Fruit fly (Drosophila melanogaster) whole organism, adult: Measurements from ENCODE around the gene CG12069.

Experiments used
- CG11617 ChIP-seq: fragments of 200-800 bp; sonication (Bioruptor generic); optimal IDR thresholded peaks from 2 replicates; lab custom pipeline; 2017; ENCODE audit warnings: mild to moderate bottlenecking, missing biosample characterization, missing genetic modification reagents, missing genetic modification characterization
- CG12768 ChIP-seq: fragments of 200-800 bp; sonication (Bioruptor generic); optimal IDR thresholded peaks from 2 replicates; lab custom pipeline; 2017; ENCODE audit warnings: missing biosample characterization, missing genetic modification characterization, mild to moderate bottlenecking, moderate library complexity, missing genetic modification reagents
- CG33017 ChIP-seq: fragments of 200-800 bp; sonication (Bioruptor generic); optimal IDR thresholded peaks from 2 replicates; lab custom pipeline; 2018; ENCODE audit warnings: missing biosample characterization, mild to moderate bottlenecking, missing genetic modification characterization, moderate library complexity
- CG5204 ChIP-seq: fragments of 200-800 bp; sonication (Bioruptor generic); optimal IDR thresholded peaks from 2 replicates; lab custom pipeline; 2016; ENCODE audit warnings: missing biosample characterization, missing genetic modification characterization
- Clk ChIP-seq: fragments of 200-800 bp; sonication (Bioruptor generic); optimal IDR thresholded peaks from 2 replicates; lab custom pipeline; 2017; ENCODE audit warnings: missing biosample characterization, missing genetic modification characterization
- Crg-1 ChIP-seq: fragments of 200-800 bp; sonication (Bioruptor generic); optimal IDR thresholded peaks from 2 replicates; lab custom pipeline; 2016; ENCODE audit warnings: missing biosample characterization, missing genetic modification characterization
- Mnt ChIP-seq: fragments of 200-800 bp; sonication (Bioruptor generic); optimal IDR thresholded peaks from 2 replicates; lab custom pipeline; 2016; ENCODE audit warnings: missing biosample characterization, mild to moderate bottlenecking, missing genetic modification characterization
- bab1 ChIP-seq: fragments of 200-800 bp; sonication (Bioruptor generic); optimal IDR thresholded peaks from 3 replicates; lab custom pipeline; 2019; ENCODE audit warnings: missing biosample characterization, mild to moderate bottlenecking, missing genetic modification characterization, moderate library complexity
- cic ChIP-seq: fragments of 200-800 bp; sonication (Bioruptor generic); optimal IDR thresholded peaks from 2 replicates; lab custom pipeline; 2017; ENCODE audit warnings: missing biosample characterization, mild to moderate bottlenecking, missing genetic modification characterization, moderate library complexity
- cnc ChIP-seq, 2 experiments: fragments of >200 bp; optimal IDR thresholded peaks; 2 replicates each; lab custom pipeline; 2017
- kay ChIP-seq: fragments of 200-800 bp; sonication (Bioruptor generic); peaks from one replicate; lab custom pipeline; 2016; ENCODE audit warnings: missing biosample characterization, missing genetic modification characterization, borderline replicate concordance
- ovo ChIP-seq: fragments of 200-800 bp; sonication (Bioruptor generic); optimal IDR thresholded peaks from 2 replicates; lab custom pipeline; 2016; ENCODE audit warnings: missing biosample characterization, missing genetic modification characterization
- pad ChIP-seq: fragments of 200-800 bp; sonication (Bioruptor generic); optimal IDR thresholded peaks from 3 replicates; lab custom pipeline; 2017; ENCODE audit warnings: missing biosample characterization, missing genetic modification characterization, mild to moderate bottlenecking, moderate library complexity, missing genetic modification reagents
- toe ChIP-seq: fragments of 200-800 bp; sonication (Bioruptor generic); optimal IDR thresholded peaks from 2 replicates; lab custom pipeline; 2016; ENCODE audit warnings: missing biosample characterization, missing genetic modification characterization

- TF ChIP-seq CG11617 (GFP tag; lab: Kevin White, UChicago) (no peak), Clk (GFP tag; lab: Kevin White, UChicago) (no peak), toe (GFP tag; lab: Kevin White, UChicago) (no peak), cnc (optimal IDR thresholded peaks at IDR 0.05; lab: Kevin White, UChicago) (no peak), pad (GFP tag; lab: Kevin White, UChicago) (no peak), cic (GFP tag; lab: Kevin White, UChicago) (no peak), CG12768 (no peak), Mnt (GFP tag; lab: Kevin White, UChicago) (no peak), CG33017 (tag; lab: Kevin White, UChicago) (no peak), ovo (no peak), kay (GFP tag; lab: Kevin White, UChicago) (no peak), bab1 (GFP tag; lab: Kevin White, UChicago) (no peak), Crg-1 (no peak), CG5204 (no peak)
Observed at dm6 chr3R:30721215-30721862, 26.0 kb upstream of the CG12069 start.
